Worm (Caenorhabditis elegans) whole organism, young adult: ENCODE measurements around the gene ints-5.
A peak's percentile ranks its signal among the peaks of the same experiment; 100 is the strongest.

ENCODE experiments used
- B0019.2 ChIP-seq: fragments of 200-800 bp; sonication (Bioruptor generic); conservative IDR thresholded peaks from 2 replicates; pipeline ENCODE4 v1.3.6; 2022; ENCODE audit warnings: missing genetic modification reagents, missing genetic modification characterization, missing compliant biosample characterization
- D2030.7 ChIP-seq: fragments of 200-800 bp; sonication (Bioruptor generic); IDR thresholded peaks from 2 replicates; pipeline ENCODE4 v1.3.6; 2022; ENCODE audit warnings: missing genetic modification reagents, missing genetic modification characterization, missing compliant biosample characterization
- F22D6.2 ChIP-seq: sonication (generic microtip); optimal IDR thresholded peaks from 2 replicates; lab custom pipeline; 2016; ENCODE audit warnings: mild to moderate bottlenecking, missing genetic modification characterization, missing compliant biosample characterization
- F39B2.1 ChIP-seq: fragments of 200-800 bp; sonication (Bioruptor generic); IDR thresholded peaks from 2 replicates; pipeline ENCODE4 v1.3.6; 2022; ENCODE audit warnings: missing genetic modification reagents, missing genetic modification characterization, missing compliant biosample characterization
- F49E8.2 ChIP-seq: sonication (generic microtip); optimal IDR thresholded peaks from 3 replicates; lab custom pipeline; 2017; ENCODE audit warnings: missing genetic modification characterization, mild to moderate bottlenecking, missing compliant biosample characterization, antibody characterized with exemption, moderate library complexity; ENCODE audit not compliant: insufficient read depth
- F57A8.1 ChIP-seq: fragments of 200-800 bp; sonication (Bioruptor generic); optimal IDR thresholded peaks from 2 replicates; lab custom pipeline; 2018; ENCODE audit warnings: mild to moderate bottlenecking, missing genetic modification characterization, moderate library complexity, missing compliant biosample characterization
- T26A5.8 ChIP-seq: sonication (generic microtip); optimal IDR thresholded peaks from 2 replicates; lab custom pipeline; 2016; ENCODE audit warnings: missing genetic modification characterization, missing compliant biosample characterization
- Y56A3A.18 ChIP-seq: fragments of 200-800 bp; sonication (Bioruptor generic); IDR thresholded peaks from 2 replicates; pipeline ENCODE4 v1.3.6; 2022; ENCODE audit warnings: missing genetic modification reagents, missing genetic modification characterization, missing compliant biosample characterization
- Y95B8A.8 ChIP-seq: fragments of 200-800 bp; sonication (Bioruptor generic); IDR thresholded peaks from 2 replicates; pipeline ENCODE4 v1.3.6; 2022; ENCODE audit warnings: missing genetic modification reagents, missing genetic modification characterization, missing compliant biosample characterization
- ZK185.1 ChIP-seq: sonication (generic microtip); optimal IDR thresholded peaks from 2 replicates; lab custom pipeline; 2016; ENCODE audit warnings: mild to moderate bottlenecking, missing genetic modification characterization, missing compliant biosample characterization; ENCODE audit not compliant: poor library complexity, severe bottlenecking
- ama-1 ChIP-seq, 3 experiments: fragments of 150-350 bp in 1 of 3; sonication (generic microtip) in 2 of 3; optimal IDR thresholded peaks; 2 replicates each; lab custom pipeline; 2014 to 2018; ENCODE audit warnings: missing biosample characterization in 2 of 3, missing genetic modification characterization in 2 of 3, missing genetic modification reagents in 2 of 3
- athp-1 ChIP-seq: sonication (generic microtip); optimal IDR thresholded peaks from 2 replicates; lab custom pipeline; 2017; ENCODE audit warnings: mild to moderate bottlenecking, missing genetic modification characterization, missing compliant biosample characterization
- attf-3 ChIP-seq: fragments of 200-800 bp; sonication (Bioruptor generic); conservative IDR thresholded peaks from 2 replicates; pipeline ENCODE4 v1.3.6; 2022; ENCODE audit warnings: missing genetic modification reagents, missing genetic modification characterization, missing compliant biosample characterization
- attf-5 ChIP-seq: fragments of 200-800 bp; sonication (Bioruptor generic); optimal IDR thresholded peaks from 2 replicates; lab custom pipeline; 2018; ENCODE audit warnings: mild to moderate bottlenecking, missing genetic modification characterization, missing compliant biosample characterization
- ccch-3 ChIP-seq: fragments of 200-800 bp; sonication (Bioruptor generic); optimal IDR thresholded peaks from 2 replicates; lab custom pipeline; 2018; ENCODE audit warnings: mild to moderate bottlenecking, missing genetic modification characterization, missing compliant biosample characterization
- ceh-58 ChIP-seq: fragments of 200-800 bp; sonication (Bioruptor generic); IDR thresholded peaks from 2 replicates; pipeline ENCODE4 v1.3.6; 2022; ENCODE audit warnings: missing genetic modification characterization, missing compliant biosample characterization
- ceh-79 ChIP-seq: sonication (generic microtip); optimal IDR thresholded peaks from 2 replicates; lab custom pipeline; 2017; ENCODE audit warnings: mild to moderate bottlenecking, missing genetic modification characterization, missing compliant biosample characterization
- ceh-91 ChIP-seq: fragments of 200-800 bp; sonication (Bioruptor generic); IDR thresholded peaks from 2 replicates; pipeline ENCODE4 v1.3.6; 2022; ENCODE audit warnings: missing genetic modification reagents, missing genetic modification characterization, missing compliant biosample characterization
- dox-1 ChIP-seq: fragments of 200-800 bp; sonication (Bioruptor generic); IDR thresholded peaks from 2 replicates; pipeline ENCODE4 v1.3.6; 2022; ENCODE audit warnings: missing genetic modification reagents, missing genetic modification characterization, missing compliant biosample characterization
- dpff-1 ChIP-seq: sonication (generic microtip); optimal IDR thresholded peaks from 2 replicates; lab custom pipeline; 2017; ENCODE audit warnings: mild to moderate bottlenecking, missing genetic modification characterization, missing compliant biosample characterization
- dpl-1 ChIP-seq: fragments of 150-350 bp; optimal IDR thresholded peaks from 2 replicates; lab custom pipeline; 2014; ENCODE audit warnings: missing biosample characterization, missing genetic modification reagents, missing genetic modification characterization
- egl-18 ChIP-seq: fragments of 200-800 bp; sonication (Bioruptor generic); IDR thresholded peaks from 2 replicates; pipeline ENCODE4 v1.3.6; 2022; ENCODE audit warnings: missing genetic modification reagents, missing genetic modification characterization, missing compliant biosample characterization
- egl-44 ChIP-seq: fragments of 200-800 bp; sonication (Bioruptor generic); IDR thresholded peaks from 2 replicates; pipeline ENCODE4 v1.3.6; 2022; ENCODE audit warnings: missing genetic modification reagents, missing genetic modification characterization, missing compliant biosample characterization
- egrh-3 ChIP-seq: fragments of 200-800 bp; sonication (Bioruptor generic); IDR thresholded peaks from 2 replicates; pipeline ENCODE4 v1.3.6; 2022; ENCODE audit warnings: missing genetic modification reagents, missing genetic modification characterization, missing compliant biosample characterization
- ets-4 ChIP-seq: fragments of 200-800 bp; sonication (Bioruptor generic); optimal IDR thresholded peaks from 2 replicates; lab custom pipeline; 2018; ENCODE audit warnings: mild to moderate bottlenecking, missing genetic modification characterization, missing compliant biosample characterization
- him-1 ChIP-seq: sonication (generic microtip); optimal IDR thresholded peaks from 2 replicates; lab custom pipeline; 2016; ENCODE audit warnings: missing genotype, missing genetic modification reagents, missing genetic modification characterization, missing compliant biosample characterization
- hlh-12 ChIP-seq: sonication (generic microtip); optimal IDR thresholded peaks from 2 replicates; lab custom pipeline; 2016; ENCODE audit warnings: missing genetic modification characterization, missing compliant biosample characterization
- hmg-1.2 ChIP-seq: fragments of 200-800 bp; sonication (Bioruptor generic); IDR thresholded peaks from 2 replicates; pipeline ENCODE4 v1.3.6; 2022; ENCODE audit warnings: missing genetic modification reagents, missing genetic modification characterization, missing compliant biosample characterization
- hrde-1 ChIP-seq: sonication (generic microtip); optimal IDR thresholded peaks from 2 replicates; lab custom pipeline; 2016; ENCODE audit warnings: missing genetic modification characterization, mild to moderate bottlenecking, missing compliant biosample characterization, moderate library complexity, missing genotype, missing genetic modification reagents, borderline replicate concordance
- hsf-1 ChIP-seq: fragments of 200-800 bp; sonication (Bioruptor generic); IDR thresholded peaks from 2 replicates; pipeline ENCODE4 v1.3.6; 2022; ENCODE audit warnings: missing genetic modification reagents, missing genetic modification characterization, missing compliant biosample characterization
- let-607 ChIP-seq, 2 experiments: fragments of 200-800 bp in 1 of 2; sonication (Bioruptor generic) in 1 of 2; sonication (generic microtip) in 1 of 2; optimal IDR thresholded peaks; 2 replicates each; lab custom pipeline; 2016 to 2018; ENCODE audit warnings: mild to moderate bottlenecking in 2 of 2, missing compliant biosample characterization in 2 of 2, missing genetic modification characterization in 2 of 2, moderate library complexity in 2 of 2, missing genotype in 1 of 2
- lin-40 ChIP-seq: sonication (generic microtip); optimal IDR thresholded peaks from 2 replicates; lab custom pipeline; 2016; ENCODE audit warnings: missing genetic modification characterization, mild to moderate bottlenecking, missing compliant biosample characterization, missing genotype, missing genetic modification reagents
- madf-8 ChIP-seq: fragments of 200-800 bp; sonication (Bioruptor generic); conservative IDR thresholded peaks from 2 replicates; pipeline ENCODE4 v1.3.6; 2022; ENCODE audit warnings: missing genetic modification reagents, missing genetic modification characterization, missing compliant biosample characterization
- nhr-80 ChIP-seq: sonication (generic microtip); optimal IDR thresholded peaks from 2 replicates; lab custom pipeline; 2016; ENCODE audit warnings: missing genetic modification characterization, missing compliant biosample characterization
- nhr-90 ChIP-seq: sonication (generic microtip); optimal IDR thresholded peaks from 2 replicates; lab custom pipeline; 2016; ENCODE audit warnings: missing genotype, mild to moderate bottlenecking, missing genetic modification characterization, missing compliant biosample characterization
- pha-4 ChIP-seq: fragments of 150-350 bp; sonication (generic microtip); optimal IDR thresholded peaks from 2 replicates; lab custom pipeline; 2014; ENCODE audit warnings: missing biosample characterization, missing genetic modification reagents, missing genetic modification characterization
- snpc-1.1 ChIP-seq: sonication (generic microtip); optimal IDR thresholded peaks from 2 replicates; lab custom pipeline; 2017; ENCODE audit warnings: missing genetic modification characterization, mild to moderate bottlenecking, missing compliant biosample characterization, antibody characterized with exemption, moderate library complexity, missing genotype, missing genetic modification reagents; ENCODE audit not compliant: insufficient read depth
- snpc-3.4 ChIP-seq: sonication (generic microtip); optimal IDR thresholded peaks from 2 replicates; lab custom pipeline; 2017; ENCODE audit warnings: missing genetic modification characterization, mild to moderate bottlenecking, missing compliant biosample characterization, antibody characterized with exemption, moderate library complexity, missing genotype, missing genetic modification reagents
- snpc-4 ChIP-seq, 5 experiments: fragments of 150-350 bp in 1 of 5; sonication (generic microtip) in 4 of 5; optimal IDR thresholded peaks; 2 replicates each; lab custom pipeline; 2014 to 2018; ENCODE audit warnings: missing genetic modification characterization in 5 of 5, missing biosample characterization in 3 of 5, antibody characterized with exemption in 2 of 5, mild to moderate bottlenecking in 2 of 5, missing compliant biosample characterization in 2 of 5, missing genotype in 2 of 5, moderate library complexity in 2 of 5, missing genetic modification reagents in 1 of 5
- sptf-2 ChIP-seq: fragments of 200-800 bp; sonication (Bioruptor generic); optimal IDR thresholded peaks from 2 replicates; lab custom pipeline; 2018; ENCODE audit warnings: mild to moderate bottlenecking, missing genetic modification characterization, missing compliant biosample characterization
- tbx-9 ChIP-seq: sonication (generic microtip); optimal IDR thresholded peaks from 2 replicates; lab custom pipeline; 2016; ENCODE audit warnings: borderline replicate concordance, missing genetic modification characterization, inconsistent platforms, missing compliant biosample characterization
- unc-62 ChIP-seq: fragments of 150-350 bp; optimal IDR thresholded peaks from 2 replicates; lab custom pipeline; 2014; ENCODE audit warnings: missing biosample characterization, missing genetic modification reagents, missing genetic modification characterization
- ztf-18 ChIP-seq: sonication (generic microtip); optimal IDR thresholded peaks from 2 replicates; lab custom pipeline; 2016; ENCODE audit warnings: missing genotype, mild to moderate bottlenecking, missing genetic modification characterization, missing compliant biosample characterization
- ztf-22 ChIP-seq: fragments of 200-800 bp; sonication (Bioruptor generic); optimal IDR thresholded peaks from 2 replicates; lab custom pipeline; 2018; ENCODE audit warnings: mild to moderate bottlenecking, missing genetic modification characterization, moderate library complexity, missing compliant biosample characterization
- ztf-25 ChIP-seq: fragments of 200-800 bp; sonication (Bioruptor generic); IDR thresholded peaks from 2 replicates; pipeline ENCODE4 v1.3.6; 2022; ENCODE audit warnings: missing genetic modification reagents, missing genetic modification characterization, missing compliant biosample characterization
- ztf-28 ChIP-seq: fragments of 200-800 bp; sonication (Bioruptor generic); IDR thresholded peaks from 2 replicates; pipeline ENCODE4 v1.3.6; 2022; ENCODE audit warnings: missing genetic modification reagents, missing genetic modification characterization, missing compliant biosample characterization
- ztf-6 ChIP-seq: fragments of 200-800 bp; sonication (Bioruptor generic); IDR thresholded peaks from 2 replicates; pipeline ENCODE4 v1.3.6; 2022; ENCODE audit warnings: missing genetic modification reagents, missing genetic modification characterization, missing compliant biosample characterization

Gene ints-5

DNA sequence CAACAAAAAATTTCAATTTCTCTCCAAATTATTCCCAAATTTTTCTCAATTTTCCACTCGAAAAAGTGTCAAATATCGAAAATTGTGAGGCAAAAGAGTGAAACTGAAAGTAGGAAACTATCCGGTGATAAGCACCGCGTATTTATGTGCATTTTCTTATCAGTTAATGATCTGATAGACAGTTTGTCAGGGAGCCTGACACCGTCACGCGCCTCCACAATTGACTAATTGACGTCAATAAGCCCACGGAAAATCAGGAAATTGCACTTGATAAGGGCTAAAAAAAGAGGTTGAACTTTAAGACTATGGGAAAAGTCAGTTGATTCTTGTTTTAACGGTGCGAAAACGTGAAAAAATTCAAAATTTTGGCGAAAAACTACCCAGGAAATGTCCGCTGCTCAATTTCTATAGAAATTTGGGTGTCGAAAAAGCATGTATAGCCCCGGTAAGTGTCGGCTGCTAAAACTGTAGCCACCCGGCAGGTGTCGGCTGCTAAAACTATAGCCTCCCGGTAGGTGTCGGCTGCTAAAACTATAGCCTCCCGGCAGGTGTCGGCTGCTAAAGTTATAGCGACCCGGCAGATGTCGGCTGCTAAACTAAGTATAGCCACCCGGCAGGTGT is 43.8 kb downstream of the ints-5 start:
- TF ChIP-seq snpc-3.4 (tag; lab: Kevin White, UChicago) (no peak), egl-44 (no peak), ztf-18 (peak; percentile 19), snpc-1.1 (tag; lab: Kevin White, UChicago) (no peak), snpc-4 (GFP tag; optimal IDR thresholded peaks at IDR 0.05; lab: Kevin White, UChicago) (no peak), snpc-4 (tag; optimal IDR thresholded peaks at IDR 0.05; lab: Kevin White, UChicago) (peak in 3 of 4 experiments; percentile 50 to 86 (median 66)), athp-1 (tag; lab: Kevin White, UChicago) (no peak), Y95B8A.8 (GFP tag; lab: Robert Waterston, UW) (no peak), T26A5.8 (tag; lab: Kevin White, UChicago) (no peak), hsf-1 (GFP tag; lab: Robert Waterston, UW) (no peak), F22D6.2 (tag; lab: Kevin White, UChicago) (no peak), let-607 (tag; optimal IDR thresholded peaks at IDR 0.05; lab: Kevin White, UChicago) (peak; percentile 32 to 40), ztf-25 (GFP tag; lab: Robert Waterston, UW) (no peak), dox-1 (GFP tag; lab: Robert Waterston, UW) (no peak; the same call in 1 of the 2 replicates), hrde-1 (tag; lab: Kevin White, UChicago) (no peak), hmg-1.2 (GFP tag; lab: Robert Waterston, UW) (no peak), madf-8 (GFP tag; lab: Robert Waterston, UW) (no peak), dpl-1 (no peak), him-1 (tag; lab: Kevin White, UChicago) (no peak), ZK185.1 (tag; lab: Kevin White, UChicago) (no peak), D2030.7 (GFP tag; lab: Robert Waterston, UW) (no peak), F49E8.2 (tag; lab: Kevin White, UChicago) (no peak), ama-1 (optimal IDR thresholded peaks at IDR 0.05; lab: Kevin White, UChicago) (no peak), ama-1 (GFP tag; optimal IDR thresholded peaks at IDR 0.05; lab: Kevin White, UChicago) (no peak), tbx-9 (tag; lab: Kevin White, UChicago) (no peak), ztf-6 (GFP tag; lab: Robert Waterston, UW) (no peak), sptf-2 (GFP tag; lab: Kevin White, UChicago) (no peak), unc-62 (GFP tag; lab: Kevin White, UChicago) (peak; percentile 84), Y56A3A.18 (GFP tag; lab: Robert Waterston, UW) (no peak), ets-4 (GFP tag; lab: Kevin White, UChicago) (no peak), pha-4 (tag; lab: Kevin White, UChicago) (no peak), ccch-3 (GFP tag; lab: Kevin White, UChicago) (no peak), egrh-3 (GFP tag; lab: Robert Waterston, UW) (no peak), hlh-12 (tag; lab: Kevin White, UChicago) (no peak), dpff-1 (tag; lab: Kevin White, UChicago) (no peak), attf-3 (no peak), nhr-90 (tag; lab: Kevin White, UChicago) (no peak), ceh-79 (tag; lab: Kevin White, UChicago) (no peak), ztf-28 (GFP tag; lab: Robert Waterston, UW) (no peak), ztf-22 (GFP tag; lab: Kevin White, UChicago) (peak; percentile 41), F39B2.1 (GFP tag; lab: Robert Waterston, UW) (no peak), ceh-91 (GFP tag; lab: Robert Waterston, UW) (no peak), nhr-80 (tag; lab: Kevin White, UChicago) (peak; percentile 76), B0019.2 (no peak), lin-40 (tag; lab: Kevin White, UChicago) (no peak), attf-5 (GFP tag; lab: Kevin White, UChicago) (no peak), F57A8.1 (GFP tag; lab: Kevin White, UChicago) (no peak), egl-18 (GFP tag; lab: Robert Waterston, UW) (no peak), ceh-58 (GFP tag; lab: Robert Waterston, UW) (no peak)
